Worm (Caenorhabditis elegans): ENCODE measurements around the gene cchl-1.

- no peak for TF ChIP-seq ama-1 (optimal IDR thresholded peaks at IDR 0.05)
- no peak for TF ChIP-seq ceh-36 (tag; optimal IDR thresholded peaks at IDR 0.05)
- TF ChIP-seq scrt-1 (GFP tag; IDR thresholded peaks at IDR 0.05), result no peak
- no peak for TF ChIP-seq pes-1 (GFP tag; IDR thresholded peaks at IDR 0.05)
- TF ChIP-seq flt-1 (GFP tag; IDR thresholded peaks at IDR 0.05), result no peak
- no peak for TF ChIP-seq tbx-37 (GFP tag; conservative IDR thresholded peaks at IDR 0.05)
- no peak for TF ChIP-seq hnd-1 (tag; optimal IDR thresholded peaks at IDR 0.05)
- TF ChIP-seq aly-1 (tag; optimal IDR thresholded peaks at IDR 0.05), result no peak
- no peak for TF ChIP-seq ceh-13 (GFP tag; optimal IDR thresholded peaks at IDR 0.05)
- no peak for TF ChIP-seq F13C5.2 (tag; optimal IDR thresholded peaks at IDR 0.05)
Measured at ce11 chrII:11246506-11246905, 10.3 kb upstream of the cchl-1 start.

Measured in whole organism, early embryonic.